Fruit fly (Drosophila melanogaster) whole organism, embryonic: ENCODE results near the gene Polr1C.
A peak's percentile ranks its signal among the peaks of the same experiment; 100 is the strongest.

Source experiments
- Abd-B ChIP-seq: fragments of 200-800 bp; sonication (Bioruptor generic); optimal IDR thresholded peaks from 2 replicates; lab custom pipeline; 2018; ENCODE audit warnings: missing biosample characterization, mild to moderate bottlenecking, missing genetic modification characterization, moderate library complexity
- Antp ChIP-seq: fragments of 200-800 bp; sonication (Bioruptor generic); optimal IDR thresholded peaks from 3 replicates; lab custom pipeline; 2016; ENCODE audit warnings: missing biosample characterization, missing genetic modification characterization
- CG1024 ChIP-seq: fragments of 200-800 bp; sonication (Bioruptor generic); IDR thresholded peaks from 2 replicates; pipeline ENCODE4 v1.3.6; 2022; ENCODE audit warnings: missing biosample characterization, missing genetic modification characterization
- CG12071 ChIP-seq: fragments of 200-800 bp; sonication (Bioruptor generic); optimal IDR thresholded peaks from 3 replicates; lab custom pipeline; 2018; ENCODE audit warnings: missing biosample characterization, mild to moderate bottlenecking, missing genetic modification characterization
- CG13287 ChIP-seq: fragments of 200-800 bp; sonication (Bioruptor generic); IDR thresholded peaks from 2 replicates; pipeline ENCODE4 v1.3.6; 2022; ENCODE audit warnings: missing biosample characterization, missing genetic modification characterization; ENCODE audit not compliant: partially characterized antibody
- CG13894 ChIP-seq: fragments of 200-800 bp; sonication (Bioruptor generic); optimal IDR thresholded peaks from 3 replicates; lab custom pipeline; 2018; ENCODE audit warnings: missing biosample characterization, mild to moderate bottlenecking, missing genetic modification characterization, moderate library complexity
- CG14014 ChIP-seq: fragments of 200-800 bp; sonication (Bioruptor generic); IDR thresholded peaks from 2 replicates; pipeline ENCODE4 v1.3.6; 2022; ENCODE audit warnings: missing biosample characterization, missing genetic modification characterization
- CG14965 ChIP-seq: fragments of 200-800 bp; sonication (Bioruptor generic); optimal IDR thresholded peaks from 2 replicates; lab custom pipeline; 2016; ENCODE audit warnings: missing biosample characterization, missing genetic modification characterization, borderline replicate concordance
- CG2875 ChIP-seq: fragments of 200-800 bp; sonication (Bioruptor generic); optimal IDR thresholded peaks from 2 replicates; lab custom pipeline; 2017; ENCODE audit warnings: missing biosample characterization, mild to moderate bottlenecking, missing genetic modification characterization, missing genetic modification reagents
- CG2889 ChIP-seq: fragments of 200-800 bp; sonication (Bioruptor generic); IDR thresholded peaks from 3 replicates; pipeline ENCODE4 v1.3.6; 2022; ENCODE audit warnings: missing biosample characterization, missing genetic modification characterization
- CG31224 ChIP-seq: fragments of 200-800 bp; sonication (Bioruptor generic); IDR thresholded peaks from 2 replicates; pipeline ENCODE4 v1.3.6; 2022; ENCODE audit warnings: missing biosample characterization, missing genetic modification characterization
- CG31365 ChIP-seq: fragments of 200-800 bp; sonication (Bioruptor generic); optimal IDR thresholded peaks from 2 replicates; lab custom pipeline; 2018; ENCODE audit warnings: missing biosample characterization, mild to moderate bottlenecking, missing genetic modification characterization
- CG6654 ChIP-seq: fragments of 200-800 bp; sonication (Bioruptor generic); optimal IDR thresholded peaks from 2 replicates; lab custom pipeline; 2017; ENCODE audit warnings: missing biosample characterization, mild to moderate bottlenecking, missing genetic modification characterization
- CG7556 ChIP-seq: fragments of 200-800 bp; sonication (Bioruptor generic); optimal IDR thresholded peaks from 2 replicates; lab custom pipeline; 2017; ENCODE audit warnings: missing biosample characterization, mild to moderate bottlenecking, missing genetic modification characterization
- CG8281 ChIP-seq: fragments of 200-800 bp; sonication (Bioruptor generic); optimal IDR thresholded peaks from 2 replicates; lab custom pipeline; 2018; ENCODE audit warnings: missing biosample characterization, mild to moderate bottlenecking, missing genetic modification characterization, moderate library complexity
- CG8290 ChIP-seq, 3 experiments: fragments of 200-800 bp; sonication (Bioruptor generic); optimal IDR thresholded peaks; 2 replicates each; lab custom pipeline; 2016 to 2019; ENCODE audit warnings: missing biosample characterization in 3 of 3, missing genetic modification characterization in 3 of 3, mild to moderate bottlenecking in 2 of 3, moderate library complexity in 1 of 3
- CG8765 ChIP-seq: fragments of 200-800 bp; sonication (Bioruptor generic); IDR thresholded peaks from 2 replicates; pipeline ENCODE4 v1.3.6; 2022; ENCODE audit warnings: missing biosample characterization, missing genetic modification characterization
- Dfd ChIP-seq, 2 experiments: fragments of >200 bp; optimal IDR thresholded peaks; 2 replicates each; lab custom pipeline; 2017; ENCODE audit warnings: missing biosample characterization in 2 of 2, missing genetic modification characterization in 2 of 2
- Doc2 ChIP-seq: fragments of 200-800 bp; sonication (Bioruptor generic); IDR thresholded peaks from 2 replicates; pipeline ENCODE4 v1.3.6; 2022; ENCODE audit warnings: missing biosample characterization, missing genetic modification characterization
- Dref ChIP-seq: fragments of 200-800 bp; sonication (Bioruptor generic); IDR thresholded peaks from 2 replicates; pipeline ENCODE4 v1.3.6; 2022; ENCODE audit warnings: missing biosample characterization, missing genetic modification characterization
- Gug ChIP-seq: fragments of 200-800 bp; sonication (Bioruptor generic); IDR thresholded peaks from 4 replicates; pipeline ENCODE4 v1.3.6; 2022; ENCODE audit warnings: missing biosample characterization, missing genetic modification characterization
- H2.0 ChIP-seq: fragments of 200-800 bp; sonication (Bioruptor generic); IDR thresholded peaks from 2 replicates; pipeline ENCODE4 v1.3.6; 2022; ENCODE audit warnings: missing biosample characterization, missing genetic modification characterization
- HLH3B ChIP-seq: fragments of 200-800 bp; sonication (Bioruptor generic); IDR thresholded peaks from 2 replicates; pipeline ENCODE4 v1.3.6; 2022; ENCODE audit warnings: missing biosample characterization, missing genetic modification characterization
- Hand ChIP-seq: fragments of 200-800 bp; sonication (Bioruptor generic); optimal IDR thresholded peaks from 2 replicates; lab custom pipeline; 2017; ENCODE audit warnings: mild to moderate bottlenecking, missing biosample characterization, missing genetic modification reagents, missing genetic modification characterization
- Myb ChIP-seq: fragments of 200-800 bp; sonication (Bioruptor generic); optimal IDR thresholded peaks from 2 replicates; lab custom pipeline; 2016; ENCODE audit warnings: missing biosample characterization, missing genetic modification characterization
- Oaz ChIP-seq: fragments of 200-800 bp; sonication (Bioruptor generic); IDR thresholded peaks from 2 replicates; pipeline ENCODE4 v1.3.6; 2022; ENCODE audit warnings: missing biosample characterization, missing genetic modification characterization
- Pdp1 ChIP-seq, 2 experiments: fragments of 200-800 bp; sonication (Bioruptor generic); optimal IDR thresholded peaks; 3 replicates each; lab custom pipeline; 2016; ENCODE audit warnings: missing biosample characterization in 2 of 2, missing genetic modification characterization in 2 of 2, mild to moderate bottlenecking in 1 of 2, moderate library complexity in 1 of 2
- Scr ChIP-seq: fragments of 200-800 bp; sonication (Bioruptor generic); IDR thresholded peaks from 2 replicates; pipeline ENCODE4 v1.3.6; 2022; ENCODE audit warnings: missing biosample characterization, missing genetic modification characterization; ENCODE audit not compliant: partially characterized antibody
- Sin3A ChIP-seq: fragments of >200 bp; optimal IDR thresholded peaks from 2 replicates; lab custom pipeline; 2018
- Spps ChIP-seq: fragments of 200-800 bp; sonication (Bioruptor generic); optimal IDR thresholded peaks from 2 replicates; lab custom pipeline; 2018; ENCODE audit warnings: missing biosample characterization, mild to moderate bottlenecking, missing genetic modification characterization
- Trl ChIP-seq, 3 experiments: fragments of >200 bp in 2 of 3; fragments of 200-800 bp in 1 of 3; sonication (Bioruptor generic) in 1 of 3; optimal IDR thresholded peaks; 2 replicates in 1 of 3; 3 replicates in 2 of 3; lab custom pipeline; 2016 to 2017; ENCODE audit warnings: missing biosample characterization in 1 of 3, missing genetic modification characterization in 1 of 3
- Xrp1 ChIP-seq: fragments of 200-800 bp; sonication (Bioruptor generic); IDR thresholded peaks from 2 replicates; pipeline ENCODE4 v1.3.6; 2022; ENCODE audit warnings: missing biosample characterization, missing genetic modification characterization
- al ChIP-seq: fragments of 200-800 bp; sonication (Bioruptor generic); IDR thresholded peaks from 2 replicates; pipeline ENCODE4 v1.3.6; 2022; ENCODE audit warnings: missing biosample characterization, missing genetic modification characterization
- chinmo ChIP-seq: fragments of 200-800 bp; sonication (Bioruptor generic); IDR thresholded peaks from 4 replicates; pipeline ENCODE4 v1.3.6; 2022; ENCODE audit warnings: missing biosample characterization, missing genetic modification characterization; ENCODE audit not compliant: partially characterized antibody
- croc ChIP-seq: fragments of 200-800 bp; sonication (Bioruptor generic); conservative IDR thresholded peaks from 3 replicates; pipeline ENCODE4 v1.3.6; 2022; ENCODE audit warnings: missing biosample characterization, missing genetic modification characterization
- eve ChIP-seq, 2 experiments: fragments of >200 bp; optimal IDR thresholded peaks; 2 replicates each; lab custom pipeline; 2017; ENCODE audit warnings: missing biosample characterization in 2 of 2, missing genetic modification characterization in 2 of 2
- gsb ChIP-seq: fragments of 200-800 bp; sonication (Bioruptor generic); IDR thresholded peaks from 2 replicates; pipeline ENCODE4 v1.3.6; 2022; ENCODE audit warnings: missing biosample characterization, missing genetic modification characterization
- lola ChIP-seq, 3 experiments: fragments of >200 bp in 2 of 3; fragments of 200-800 bp in 1 of 3; sonication (Bioruptor generic) in 1 of 3; optimal IDR thresholded peaks; 2 replicates each; lab custom pipeline; 2017 to 2019; ENCODE audit warnings: missing biosample characterization in 3 of 3, missing genetic modification characterization in 3 of 3, mild to moderate bottlenecking in 1 of 3, moderate library complexity in 1 of 3
- nerfin-2 ChIP-seq: fragments of 200-800 bp; sonication (Bioruptor generic); IDR thresholded peaks from 2 replicates; pipeline ENCODE4 v1.3.6; 2022; ENCODE audit warnings: missing biosample characterization, missing genetic modification characterization; ENCODE audit not compliant: partially characterized antibody
- otp ChIP-seq: fragments of 200-800 bp; sonication (Bioruptor generic); IDR thresholded peaks from 3 replicates; pipeline ENCODE4, ENCODE4 v1.3.6; 2022; ENCODE audit warnings: missing biosample characterization, missing genetic modification characterization
- pan ChIP-seq, 4 experiments: fragments of >200 bp in 3 of 4; fragments of 200-800 bp in 1 of 4; sonication (Bioruptor generic) in 1 of 4; optimal IDR thresholded peaks in 3 of 4; IDR thresholded peaks in 1 of 4; 2 replicates each; pipeline versions ENCODE4 v1.3.6 to Lab custom; 2017 to 2022; ENCODE audit warnings: missing biosample characterization in 2 of 4, missing genetic modification characterization in 2 of 4, mixed read lengths in 1 of 4
- sim ChIP-seq: fragments of 200-800 bp; sonication (Bioruptor generic); IDR thresholded peaks from 2 replicates; pipeline ENCODE4 v1.3.6; 2022; ENCODE audit warnings: missing biosample characterization, missing genetic modification characterization
- sisA ChIP-seq: fragments of 200-800 bp; sonication (Bioruptor generic); IDR thresholded peaks from 2 replicates; pipeline ENCODE4 v1.3.6; 2022; ENCODE audit warnings: missing biosample characterization, missing genetic modification characterization
- slbo ChIP-seq: fragments of 200-800 bp; sonication (Bioruptor generic); IDR thresholded peaks from 2 replicates; pipeline ENCODE4 v1.3.6; 2022; ENCODE audit warnings: missing biosample characterization, missing genetic modification characterization
- sob ChIP-seq: fragments of 200-800 bp; sonication (Bioruptor generic); IDR thresholded peaks from 2 replicates; pipeline ENCODE4 v1.3.6; 2022; ENCODE audit warnings: missing biosample characterization, missing genetic modification characterization
- tup ChIP-seq: fragments of 200-800 bp; sonication (Bioruptor generic); optimal IDR thresholded peaks from 2 replicates; lab custom pipeline; 2016; ENCODE audit warnings: missing biosample characterization, mild to moderate bottlenecking, missing genetic modification characterization, moderate library complexity

The Polr1C gene

DNA sequence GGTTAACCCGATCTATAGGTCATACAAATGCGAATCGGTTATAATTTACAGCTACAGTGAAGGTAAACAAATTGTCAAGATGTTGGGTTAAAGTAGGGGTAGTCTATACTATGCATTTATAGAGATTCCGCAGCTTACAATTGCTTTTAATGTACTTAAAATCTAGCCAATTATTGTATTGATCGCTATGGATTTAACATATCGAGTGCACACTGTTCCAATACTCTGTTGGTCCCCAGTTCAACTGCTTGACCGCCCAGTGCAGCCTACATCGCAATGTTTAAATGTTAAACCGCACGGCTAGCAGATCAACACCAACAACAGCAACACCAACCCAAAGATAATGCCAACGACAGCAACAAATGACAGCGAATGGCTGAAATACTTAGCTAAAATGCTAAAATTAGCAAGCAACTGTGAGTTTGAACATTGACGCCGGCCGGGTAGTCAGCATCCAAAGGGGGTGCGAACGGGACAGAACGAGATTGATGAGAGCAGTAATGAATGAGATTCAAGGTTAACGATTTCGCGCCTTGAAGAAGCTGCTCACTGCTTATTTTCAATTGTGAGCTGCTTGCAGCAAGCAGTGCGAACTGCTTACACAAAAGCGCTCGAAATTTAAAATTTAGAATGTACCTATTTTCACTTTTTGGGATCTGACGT lies 32.2 kb downstream of the Polr1C start (continued):
- peak; percentile 48 for TF ChIP-seq Antp
- peak in 1 of 2 experiments; percentile 29 for TF ChIP-seq Trl (optimal IDR thresholded peaks at IDR 0.05; lab: Kevin White, UChicago)
- TF ChIP-seq Trl (GFP tag; optimal IDR thresholded peaks at IDR 0.05; lab: Kevin White, UChicago): peak; percentile 41
- peak; percentile 52 for TF ChIP-seq CG14014
- TF ChIP-seq al (GFP tag; lab: Robert Waterston, UW): 0 out of 2 replicates have a peak, but pooled peaks have one; percentile 25
- TF ChIP-seq H2.0: peak; percentile 65; the same call in 1 of the 2 replicates
- peak; percentile 55 for TF ChIP-seq Xrp1
- TF ChIP-seq Scr (GFP tag; lab: Robert Waterston, UW): no peak; the same call in 1 of the 2 replicates
- TF ChIP-seq CG8765 (GFP tag; lab: Robert Waterston, UW): peak; percentile 52; the same call in 1 of the 2 replicates
- TF ChIP-seq Pdp1 (GFP tag; optimal IDR thresholded peaks at IDR 0.05; lab: Kevin White, UChicago): no peak
- TF ChIP-seq chinmo: peak; percentile 96
- no peak for TF ChIP-seq HLH3B
- 0 out of 2 replicates have a peak, but pooled peaks have one; percentile 6 for TF ChIP-seq Oaz
- peak; percentile 3; the same call in 1 of the 2 replicates for TF ChIP-seq sisA (GFP tag; lab: Robert Waterston, UW)
- peak in 1 of 2 experiments; percentile 44 for TF ChIP-seq eve (GFP tag; optimal IDR thresholded peaks at IDR 0.05; lab: Kevin White, UChicago)
- TF ChIP-seq CG13894 (tag; lab: Kevin White, UChicago): peak; percentile 72
- no peak for TF ChIP-seq CG14965
- no peak; the same call in 1 of the 2 replicates for TF ChIP-seq gsb (GFP tag; lab: Robert Waterston, UW)
- TF ChIP-seq Sin3A: peak; percentile 4
- TF ChIP-seq Abd-B (GFP tag; lab: Kevin White, UChicago): peak; percentile 72
- peak in 1 of 3 experiments; percentile 55 for TF ChIP-seq lola (GFP tag; optimal IDR thresholded peaks at IDR 0.05; lab: Kevin White, UChicago)
- TF ChIP-seq nerfin-2: 0 out of 2 replicates have a peak, but pooled peaks have one; percentile 41
- TF ChIP-seq pan (optimal IDR thresholded peaks at IDR 0.05; lab: Kevin White, UChicago): no peak
- peak in 1 of 2 experiments; percentile 65 for TF ChIP-seq pan (GFP tag; optimal IDR thresholded peaks at IDR 0.05 in 1 of 2, IDR thresholded peaks at IDR 0.05 in 1 of 2)
- TF ChIP-seq tup (GFP tag; lab: Kevin White, UChicago): no peak
- peak; percentile 86 for TF ChIP-seq CG6654 (GFP tag; lab: Kevin White, UChicago)
- TF ChIP-seq sim (GFP tag; lab: Robert Waterston, UW): no peak
- TF ChIP-seq slbo (GFP tag; lab: Robert Waterston, UW): peak; percentile 67
- peak; percentile 58 for TF ChIP-seq CG8281 (tag; lab: Kevin White, UChicago)
- peak; percentile 37; the same call in 2 of the 4 replicates for TF ChIP-seq Gug (GFP tag; lab: Robert Waterston, UW)
- peak; percentile 49; the same call in 1 of the 2 replicates for TF ChIP-seq CG13287 (GFP tag; lab: Robert Waterston, UW)
- peak in 1 of 2 experiments; percentile 98 for TF ChIP-seq Dfd (GFP tag; optimal IDR thresholded peaks at IDR 0.05; lab: Kevin White, UChicago)
- 0 out of 2 replicates have a peak, but pooled peaks have one; percentile 11 for TF ChIP-seq CG1024
- TF ChIP-seq CG31224 (GFP tag; lab: Robert Waterston, UW): peak; percentile 15; the same call in 1 of the 2 replicates
- TF ChIP-seq CG8290 (GFP tag; optimal IDR thresholded peaks at IDR 0.05; lab: Kevin White, UChicago): peak; percentile 89
- peak; percentile 2 to 81 for TF ChIP-seq CG8290 (tag; optimal IDR thresholded peaks at IDR 0.05; lab: Kevin White, UChicago)
- TF ChIP-seq CG7556: no peak
- TF ChIP-seq Spps (tag; lab: Kevin White, UChicago): no peak
- 0 out of 2 replicates have a peak, but pooled peaks have one; percentile 4 for TF ChIP-seq Doc2 (GFP tag; lab: Robert Waterston, UW)
- peak; percentile 65; the same call in 2 of the 3 replicates for TF ChIP-seq otp (GFP tag; lab: Robert Waterston, UW)
- no peak for TF ChIP-seq CG12071 (GFP tag; lab: Kevin White, UChicago)
- TF ChIP-seq CG2889 (GFP tag; lab: Robert Waterston, UW): 0 out of 3 replicates have a peak, but pooled peaks have one; percentile 40
- peak; percentile 12; the same call in 2 of the 3 replicates for TF ChIP-seq croc (GFP tag; lab: Robert Waterston, UW)
- TF ChIP-seq Dref (GFP tag; lab: Robert Waterston, UW): peak; percentile 31; the same call in 1 of the 2 replicates
- TF ChIP-seq CG2875: peak; percentile 6
- peak; percentile 77 for TF ChIP-seq Myb (GFP tag; lab: Kevin White, UChicago)
- TF ChIP-seq Hand (GFP tag; lab: Kevin White, UChicago): no peak
- TF ChIP-seq sob: 0 out of 2 replicates have a peak, but pooled peaks have one; percentile 9
- TF ChIP-seq CG31365: peak; percentile 100
